Worm (Caenorhabditis elegans) whole organism, L4 larva: ENCODE results near the gene ZK1248.19.

Source experiments
- D1046.2 ChIP-seq: fragments of 200-800 bp; sonication (Bioruptor generic); IDR thresholded peaks from 2 replicates; pipeline ENCODE4 v1.3.6; 2022; ENCODE audit warnings: missing genetic modification characterization, missing compliant biosample characterization
- F10B5.3 ChIP-seq: sonication (generic microtip); optimal IDR thresholded peaks from 2 replicates; lab custom pipeline; 2016; ENCODE audit warnings: mild to moderate bottlenecking, missing genetic modification characterization, missing compliant biosample characterization
- F44E2.7 ChIP-seq: fragments of 200-800 bp; sonication (Bioruptor generic); IDR thresholded peaks from 2 replicates; pipeline ENCODE4 v2.1.2; 2022; ENCODE audit warnings: missing genetic modification characterization, missing compliant biosample characterization
- R02D3.7 ChIP-seq: fragments of 150-350 bp; sonication (generic microtip); optimal IDR thresholded peaks from 3 replicates; lab custom pipeline; 2014; ENCODE audit warnings: missing biosample characterization, missing genetic modification characterization
- Y5F2A.4 ChIP-seq: fragments of 200-800 bp; sonication (Bioruptor generic); optimal IDR thresholded peaks from 2 replicates; lab custom pipeline; 2018; ENCODE audit warnings: mild to moderate bottlenecking, missing genetic modification characterization, missing compliant biosample characterization
- ZK546.5 ChIP-seq, 2 experiments: sonication (generic microtip); optimal IDR thresholded peaks; 2 replicates each; lab custom pipeline; 2017; ENCODE audit warnings: missing biosample characterization in 2 of 2, missing genetic modification characterization in 2 of 2
- aha-1 ChIP-seq: fragments of 150-350 bp; peaks from one replicate; lab custom pipeline; 2014; ENCODE audit warnings: missing biosample characterization, missing genetic modification characterization
- ceh-28 ChIP-seq: fragments of 150-350 bp; optimal IDR thresholded peaks from 2 replicates; lab custom pipeline; 2014; ENCODE audit warnings: missing biosample characterization, missing genetic modification reagents, missing genetic modification characterization
- ceh-62 ChIP-seq: sonication (generic microtip); optimal IDR thresholded peaks from 2 replicates; lab custom pipeline; 2017; ENCODE audit warnings: missing biosample characterization, missing genetic modification characterization
- cey-2 ChIP-seq: sonication (generic microtip); optimal IDR thresholded peaks from 3 replicates; lab custom pipeline; 2017; ENCODE audit warnings: missing genetic modification characterization, mild to moderate bottlenecking, missing compliant biosample characterization, antibody characterized with exemption, borderline replicate concordance; ENCODE audit not compliant: insufficient read depth
- daf-16 ChIP-seq, 3 experiments: sonication (generic microtip); optimal IDR thresholded peaks; 2 replicates each; lab custom pipeline; 2016 to 2017; ENCODE audit warnings: missing genetic modification characterization in 3 of 3, missing genetic modification reagents in 3 of 3, mild to moderate bottlenecking in 2 of 3, missing compliant biosample characterization in 2 of 3, missing biosample characterization in 1 of 3, moderate library complexity in 1 of 3
- dve-1 ChIP-seq: sonication (generic microtip); optimal IDR thresholded peaks from 2 replicates; lab custom pipeline; 2017; ENCODE audit warnings: antibody characterized with exemption, mild to moderate bottlenecking, missing genetic modification characterization, missing compliant biosample characterization; ENCODE audit not compliant: insufficient read depth
- fkh-10 ChIP-seq: fragments of 150-350 bp; optimal IDR thresholded peaks from 2 replicates; lab custom pipeline; 2014; ENCODE audit warnings: missing biosample characterization, missing genetic modification reagents, missing genetic modification characterization
- hlh-11 ChIP-seq: fragments of 200-800 bp; sonication (Bioruptor generic); optimal IDR thresholded peaks from 2 replicates; lab custom pipeline; 2018; ENCODE audit warnings: mild to moderate bottlenecking, missing genetic modification characterization, missing compliant biosample characterization
- hmg-1.1 ChIP-seq: fragments of 200-800 bp; sonication (Bioruptor generic); IDR thresholded peaks from 2 replicates; pipeline ENCODE4 v1.3.6; 2022; ENCODE audit warnings: missing genetic modification reagents, missing genetic modification characterization, missing compliant biosample characterization
- jun-1 ChIP-seq: fragments of 150-350 bp; optimal IDR thresholded peaks from 2 replicates; lab custom pipeline; 2014; ENCODE audit warnings: missing biosample characterization, missing genetic modification reagents, missing genetic modification characterization
- madf-5 ChIP-seq, 2 experiments: fragments of 200-800 bp; sonication (Bioruptor generic); IDR thresholded peaks; 2 replicates each; pipeline ENCODE4 v1.3.6; 2022; ENCODE audit warnings: missing compliant biosample characterization in 2 of 2, missing genetic modification characterization in 2 of 2
- nhr-10 ChIP-seq: fragments of 150-350 bp; optimal IDR thresholded peaks from 2 replicates; lab custom pipeline; 2014; ENCODE audit warnings: missing biosample characterization, missing genetic modification characterization
- nhr-11 ChIP-seq: fragments of 150-350 bp; optimal IDR thresholded peaks from 2 replicates; lab custom pipeline; 2014; ENCODE audit warnings: missing biosample characterization, missing genetic modification characterization
- nhr-41 ChIP-seq: fragments of 200-800 bp; sonication (Bioruptor generic); IDR thresholded peaks from 2 replicates; pipeline ENCODE4 v1.3.6; 2022; ENCODE audit warnings: missing genetic modification reagents, missing genetic modification characterization, missing compliant biosample characterization
- nhr-76 ChIP-seq: fragments of 150-350 bp; optimal IDR thresholded peaks from 2 replicates; lab custom pipeline; 2014; ENCODE audit warnings: missing biosample characterization, missing genetic modification characterization
- sdz-12 ChIP-seq: fragments of 200-800 bp; sonication (Bioruptor generic); optimal IDR thresholded peaks from 2 replicates; lab custom pipeline; 2018; ENCODE audit warnings: mild to moderate bottlenecking, missing genetic modification characterization, missing compliant biosample characterization
- set-16 ChIP-seq: fragments of 200-800 bp; sonication (Bioruptor generic); IDR thresholded peaks from 2 replicates; pipeline ENCODE4 v1.3.6; 2022; ENCODE audit warnings: missing genetic modification reagents, missing genetic modification characterization, missing compliant biosample characterization
- snpc-1.2 ChIP-seq: fragments of 200-800 bp; sonication (Bioruptor generic); IDR thresholded peaks from 2 replicates; pipeline ENCODE4 v1.3.6; 2022; ENCODE audit warnings: missing genetic modification reagents, missing genetic modification characterization, missing compliant biosample characterization
- tra-1 ChIP-seq: fragments of 200-800 bp; sonication (Bioruptor generic); IDR thresholded peaks from 2 replicates; pipeline ENCODE4 v1.3.6; 2022; ENCODE audit warnings: missing genetic modification reagents, missing genetic modification characterization, missing compliant biosample characterization
- zag-1 ChIP-seq: fragments of 150-350 bp; optimal IDR thresholded peaks from 2 replicates; lab custom pipeline; 2014; ENCODE audit warnings: missing biosample characterization, missing genetic modification characterization
- zfp-3 ChIP-seq: fragments of 200-800 bp; sonication (Bioruptor generic); conservative IDR thresholded peaks from 2 replicates; pipeline ENCODE4 v1.3.6; 2022; ENCODE audit warnings: missing genetic modification reagents, missing genetic modification characterization, missing compliant biosample characterization
- zip-11 ChIP-seq: fragments of 200-800 bp; sonication (Bioruptor generic); IDR thresholded peaks from 2 replicates; pipeline ENCODE4 v1.3.6; 2022; ENCODE audit warnings: missing genetic modification characterization, missing compliant biosample characterization

Gene ZK1248.19

DNA sequence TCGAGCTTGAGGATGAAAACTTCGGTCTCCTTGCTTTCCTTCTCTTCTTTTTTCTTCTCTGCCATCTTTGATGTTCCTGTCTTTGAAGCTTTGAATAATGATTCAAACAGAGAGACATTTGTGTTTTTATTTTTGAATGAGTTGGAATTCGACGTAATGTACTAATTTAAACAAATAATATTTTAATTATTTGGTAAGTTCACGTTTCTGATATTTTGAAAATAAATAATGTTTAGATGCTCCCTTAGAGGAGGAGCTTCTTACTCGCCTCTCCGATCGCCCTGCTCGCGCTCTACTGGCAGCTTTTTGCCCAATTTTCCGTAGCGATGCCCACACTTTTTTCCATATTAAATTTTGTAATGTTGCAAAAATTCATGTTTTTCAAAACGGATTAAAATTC lies 38.1 kb downstream of the ZK1248.19 start, which contains the start of the genes K05F1.9 and K05F1.1:
K05F1.9 (minus strand) TSS at position 101 of the 400 bp plus-strand sequence.
K05F1.1 (plus strand) TSS at position 308 of the 400 bp plus-strand sequence.
- TF ChIP-seq cey-2 (tag; lab: Kevin White, UChicago) (no peak), jun-1 (no peak), F10B5.3 (tag; lab: Kevin White, UChicago) (no peak), ceh-28 (tag; lab: Kevin White, UChicago) (no peak), dve-1 (no peak), nhr-41 (GFP tag; lab: Robert Waterston, UW) (no peak), snpc-1.2 (no peak), zip-11 (GFP tag; lab: Robert Waterston, UW) (no peak), zfp-3 (GFP tag; lab: Robert Waterston, UW) (no peak)

DNA sequence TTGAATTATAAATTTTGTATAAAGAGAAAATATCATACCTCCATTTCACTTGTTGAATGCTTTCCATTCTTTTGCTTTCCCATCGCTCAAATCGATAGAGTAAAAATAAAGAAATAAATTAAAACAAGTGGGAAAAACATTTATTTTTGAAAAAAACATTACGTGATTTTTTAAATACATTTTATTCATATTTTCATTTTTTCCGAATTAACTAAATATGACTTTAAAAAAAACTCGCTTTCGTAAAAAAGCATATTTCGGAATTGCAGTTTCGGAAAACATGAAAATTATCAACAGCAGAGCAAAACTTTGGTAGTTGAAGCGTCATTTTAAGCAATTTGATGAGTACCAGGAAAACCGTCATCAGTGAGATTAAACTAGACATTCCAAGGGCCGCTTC lies 39.7 kb downstream of the ZK1248.19 start, which contains the start of gene K05F1.8:
K05F1.8 (minus strand) TSS at position 101 of the 400 bp plus-strand sequence.
- no peak for TF ChIP-seq ceh-62 (tag; lab: Kevin White, UChicago)

DNA sequence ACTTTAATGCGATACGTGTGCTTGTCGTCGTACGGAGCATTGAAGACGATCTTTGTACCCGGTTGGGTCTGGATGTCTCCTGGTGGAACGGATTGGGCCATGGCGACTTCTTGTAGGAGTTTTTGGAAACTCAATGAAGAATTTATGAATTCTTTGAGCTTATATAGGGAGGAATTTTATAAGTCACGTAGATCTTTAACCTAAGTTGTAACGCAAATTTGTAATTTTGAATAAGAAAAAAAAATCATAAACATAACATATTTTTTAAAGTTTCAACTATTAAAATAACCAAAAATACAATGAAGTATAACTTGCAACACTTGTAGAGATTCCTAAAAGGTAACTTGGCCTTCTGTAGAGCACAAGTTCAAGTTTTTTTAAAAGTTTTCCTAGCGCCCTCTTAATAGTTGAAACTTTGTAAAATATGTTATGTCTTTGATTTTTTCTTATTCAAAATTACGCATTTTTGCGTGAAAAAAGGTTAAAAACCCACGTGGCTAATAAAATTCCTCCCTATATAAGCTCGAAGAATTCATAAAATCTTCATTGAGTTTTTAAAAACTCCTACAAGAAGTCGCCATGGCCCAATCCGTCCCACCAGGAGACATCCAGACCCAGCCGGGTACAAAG lies 41.8 kb downstream of the ZK1248.19 start, which contains the start of the genes msp-63 and msp-142:
msp-63 (minus strand) TSS at position 101 of the 630 bp plus-strand sequence.
msp-142 (plus strand) TSS at position 580 of the 630 bp plus-strand sequence.
- no peak for TF ChIP-seq hmg-1.1 (GFP tag; lab: Robert Waterston, UW)
- TF ChIP-seq D1046.2 (GFP tag; lab: Robert Waterston, UW), result no peak
- TF ChIP-seq, all 104 proteins: peak for 0

DNA sequence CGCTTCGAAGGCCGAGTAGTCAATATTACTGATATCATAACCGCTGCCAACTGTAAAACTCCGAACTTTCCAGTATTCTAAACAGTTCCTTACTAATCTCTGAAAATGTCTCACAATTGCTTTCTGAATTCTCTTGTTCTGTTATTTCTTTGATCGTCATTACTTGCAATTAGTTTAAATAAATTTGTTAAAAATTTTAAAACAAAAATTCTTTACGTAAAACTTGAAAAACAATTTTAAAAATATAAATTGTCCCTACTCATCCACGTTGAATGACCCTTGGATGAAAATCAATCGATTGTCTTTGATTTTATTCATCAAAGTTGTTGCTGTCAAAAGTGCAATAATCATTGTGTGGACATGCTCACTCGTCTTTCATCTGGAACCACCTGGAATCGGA lies 45.0 kb downstream of the ZK1248.19 start, which contains the start of gene acdh-8:
acdh-8 (plus strand) TSS at position 301 of the 400 bp plus-strand sequence.
- no peak for TF ChIP-seq zag-1 (tag; lab: Kevin White, UChicago)

DNA sequence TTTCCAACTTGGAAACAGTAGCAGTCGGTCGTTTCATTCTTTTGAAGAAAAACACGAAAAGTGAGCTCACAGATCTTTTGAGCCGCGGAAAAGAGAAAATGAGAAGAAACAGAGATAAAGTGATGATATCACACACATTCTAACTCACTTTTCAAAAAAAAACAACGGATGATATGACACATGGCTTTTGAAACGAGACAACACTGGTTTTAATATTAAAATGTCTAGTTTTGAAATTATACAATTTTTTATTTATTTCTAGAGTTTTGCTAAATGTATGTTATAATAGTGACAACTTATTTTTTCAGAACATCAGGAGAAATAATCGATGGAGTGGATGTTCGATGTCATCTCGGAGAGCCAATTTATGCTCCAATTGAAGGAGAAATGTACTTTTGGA lies 46.7 kb downstream of the ZK1248.19 start, which contains the start of gene K05F1.14:
K05F1.14 (minus strand) TSS at position 101 of the 400 bp plus-strand sequence.
- no peak for TF ChIP-seq madf-5 (GFP tag; IDR thresholded peaks at IDR 0.05; lab: Robert Waterston, UW)
- TF ChIP-seq nhr-76, result no peak
- TF ChIP-seq ZK546.5 (tag; optimal IDR thresholded peaks at IDR 0.05; lab: Kevin White, UChicago), result no peak
- TF ChIP-seq dve-1, result no peak
- TF ChIP-seq sdz-12 (GFP tag; lab: Kevin White, UChicago), result no peak
- no peak for TF ChIP-seq nhr-41 (GFP tag; lab: Robert Waterston, UW)
- no peak for TF ChIP-seq R02D3.7 (tag; lab: Kevin White, UChicago)
- no peak for TF ChIP-seq hlh-11

DNA sequence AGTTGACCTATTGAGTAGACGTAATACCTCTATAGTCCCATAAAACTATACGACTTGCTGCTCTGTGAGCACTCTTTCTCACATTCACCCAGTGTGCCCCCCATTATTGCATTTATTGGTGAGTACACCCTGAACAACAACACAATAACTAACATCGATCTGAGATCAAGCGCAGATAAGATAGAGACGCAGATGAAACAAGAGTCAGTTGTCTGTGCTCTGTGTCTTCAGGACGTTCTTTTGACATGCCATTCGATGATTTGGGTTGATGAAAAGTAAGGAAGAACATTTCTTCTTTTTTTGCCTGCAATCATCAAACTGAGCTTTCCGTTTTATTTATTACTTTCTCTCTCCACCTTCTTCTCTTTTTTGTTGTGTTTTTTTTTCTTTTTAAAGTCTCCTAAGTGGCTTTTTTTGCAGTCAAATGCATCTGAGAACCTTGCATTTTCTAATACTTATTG lies 48.9 kb downstream of the ZK1248.19 start, which contains the start of gene lect-2:
lect-2 (plus strand) TSS at position 411 of the 461 bp plus-strand sequence.
- TF ChIP-seq nhr-76 (no peak), set-16 (GFP tag; lab: Robert Waterston, UW) (no peak), aha-1 (tag; lab: Kevin White, UChicago) (peak; percentile 81), tra-1 (GFP tag; lab: Robert Waterston, UW) (no peak), daf-16 (GFP tag; optimal IDR thresholded peaks at IDR 0.05; lab: Kevin White, UChicago) (peak in 1 of 2 experiments; percentile 40), daf-16 (tag; optimal IDR thresholded peaks at IDR 0.05; lab: Kevin White, UChicago) (no peak), snpc-1.2 (no peak), nhr-11 (tag; lab: Kevin White, UChicago) (peak; percentile 59), Y5F2A.4 (no peak), F44E2.7 (no peak)

DNA sequence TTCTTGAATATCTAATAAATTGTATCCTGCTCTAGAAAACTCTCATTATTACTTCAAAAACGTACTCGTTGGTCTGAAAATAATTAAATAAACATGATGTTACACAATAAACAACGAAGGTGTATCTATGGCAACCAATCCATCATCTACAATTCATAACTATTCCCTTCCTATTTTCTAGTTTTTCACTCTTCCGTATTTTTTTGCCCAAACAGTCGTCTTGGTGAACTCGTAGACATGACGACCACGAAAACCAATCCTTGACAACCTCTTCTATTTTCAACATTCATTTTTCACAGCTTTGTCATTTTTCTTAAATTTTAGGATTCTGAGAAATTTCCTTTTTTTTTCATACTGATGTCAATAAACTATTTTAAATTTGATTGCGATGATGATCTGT lies 50.4 kb downstream of the ZK1248.19 start, which contains the start of gene K05F1.13:
K05F1.13 (plus strand) TSS at position 301 of the 400 bp plus-strand sequence.
- no peak for TF ChIP-seq nhr-10 (tag; lab: Kevin White, UChicago)
- TF ChIP-seq fkh-10, result no peak
- TF ChIP-seq nhr-11 (tag; lab: Kevin White, UChicago), result no peak
- peak; percentile 74 for TF ChIP-seq aha-1 (tag; lab: Kevin White, UChicago)
